Fruit fly (Drosophila melanogaster): ENCODE results near the gene Gapvd1.
A peak's percentile ranks its signal among the peaks of the same experiment; 100 is the strongest.

dm6 chrX:11379139-11379538 lies 54.0 kb downstream of the Gapvd1 start:
- TF ChIP-seq Fer1 (GFP tag; optimal IDR thresholded peaks at IDR 0.05): peak; percentile 65
- no peak for TF ChIP-seq Nf-YB (GFP tag; optimal IDR thresholded peaks at IDR 0.05)
- TF ChIP-seq nerfin-1 (tag; optimal IDR thresholded peaks at IDR 0.05): no peak

Measured in whole organism, embryonic.